Worm (Caenorhabditis elegans) whole organism, L3 larva: ENCODE measurements around the gene math-7.

Experiments used
- aly-2 ChIP-seq: fragments of 150-350 bp; optimal IDR thresholded peaks from 2 replicates; lab custom pipeline; 2014; ENCODE audit warnings: missing biosample characterization, missing genetic modification characterization
- ama-1 ChIP-seq: fragments of 150-350 bp; optimal IDR thresholded peaks from 2 replicates; lab custom pipeline; 2018
- ceh-16 ChIP-seq: sonication (generic microtip); optimal IDR thresholded peaks from 2 replicates; lab custom pipeline; 2017; ENCODE audit warnings: missing biosample characterization, missing genetic modification characterization
- ceh-28 ChIP-seq: fragments of 150-350 bp; optimal IDR thresholded peaks from 2 replicates; lab custom pipeline; 2014; ENCODE audit warnings: missing biosample characterization, missing genetic modification reagents, missing genetic modification characterization
- ceh-82 ChIP-seq: fragments of 150-350 bp; optimal IDR thresholded peaks from 2 replicates; lab custom pipeline; 2014; ENCODE audit warnings: missing biosample characterization, missing genetic modification characterization
- daf-12 ChIP-seq: fragments of 150-350 bp; optimal IDR thresholded peaks from 2 replicates; lab custom pipeline; 2014; ENCODE audit warnings: missing biosample characterization, missing genetic modification reagents, missing genetic modification characterization
- egl-27 ChIP-seq: sonication (generic microtip); optimal IDR thresholded peaks from 4 replicates; lab custom pipeline; 2017; ENCODE audit warnings: missing biosample characterization, missing genetic modification reagents, missing genetic modification characterization
- egl-5 ChIP-seq: fragments of 150-350 bp; optimal IDR thresholded peaks from 2 replicates; lab custom pipeline; 2017; ENCODE audit warnings: missing biosample characterization, missing genetic modification reagents, missing genetic modification characterization, inconsistent platforms
- elt-2 ChIP-seq: sonication (generic microtip); optimal IDR thresholded peaks from 2 replicates; lab custom pipeline; 2016; ENCODE audit warnings: missing genetic modification reagents, mild to moderate bottlenecking, missing genetic modification characterization, missing compliant biosample characterization
- elt-3 ChIP-seq, 3 experiments: fragments of 150-350 bp in 1 of 3; sonication (generic microtip) in 2 of 3; optimal IDR thresholded peaks; 2 replicates in 2 of 3; 4 replicates in 1 of 3; lab custom pipeline; 2014 to 2017; ENCODE audit warnings: missing biosample characterization in 3 of 3, missing genetic modification characterization in 3 of 3
- eor-1 ChIP-seq, 2 experiments: fragments of 150-350 bp; optimal IDR thresholded peaks; 2 replicates each; lab custom pipeline; 2014 to 2018; ENCODE audit warnings: missing biosample characterization in 2 of 2, missing genetic modification characterization in 2 of 2
- fkh-10 ChIP-seq: sonication (generic microtip); optimal IDR thresholded peaks from 2 replicates; lab custom pipeline; 2017; ENCODE audit warnings: missing biosample characterization, missing genetic modification reagents, missing genetic modification characterization
- fkh-2 ChIP-seq: fragments of 150-350 bp; optimal IDR thresholded peaks from 2 replicates; lab custom pipeline; 2014; ENCODE audit warnings: missing biosample characterization, missing genetic modification reagents, missing genetic modification characterization
- hmg-11 ChIP-seq: sonication (generic microtip); optimal IDR thresholded peaks from 2 replicates; lab custom pipeline; 2016; ENCODE audit warnings: missing genetic modification characterization, missing compliant biosample characterization
- lin-39 ChIP-seq: fragments of 150-350 bp; optimal IDR thresholded peaks from 2 replicates; lab custom pipeline; 2018; ENCODE audit warnings: missing biosample characterization, missing genetic modification reagents, missing genetic modification characterization
- lsy-12 ChIP-seq: sonication (generic microtip); optimal IDR thresholded peaks from 2 replicates; lab custom pipeline; 2016; ENCODE audit warnings: mild to moderate bottlenecking, missing genetic modification characterization, missing compliant biosample characterization
- mdl-1 ChIP-seq: fragments of 150-350 bp; optimal IDR thresholded peaks from 2 replicates; lab custom pipeline; 2014; ENCODE audit warnings: missing biosample characterization, missing genetic modification characterization
- nfya-1 ChIP-seq: sonication (generic microtip); optimal IDR thresholded peaks from 2 replicates; lab custom pipeline; 2017; ENCODE audit warnings: missing genetic modification characterization, mild to moderate bottlenecking, missing compliant biosample characterization, antibody characterized with exemption, moderate library complexity; ENCODE audit not compliant: insufficient read depth
- nhr-11 ChIP-seq: fragments of 150-350 bp; optimal IDR thresholded peaks from 2 replicates; lab custom pipeline; 2014; ENCODE audit warnings: missing biosample characterization, missing genetic modification characterization
- nhr-25 ChIP-seq: sonication (generic microtip); optimal IDR thresholded peaks from 2 replicates; lab custom pipeline; 2017; ENCODE audit warnings: missing biosample characterization, missing genetic modification characterization
- nhr-28 ChIP-seq: fragments of 150-350 bp; optimal IDR thresholded peaks from 2 replicates; lab custom pipeline; 2014; ENCODE audit warnings: missing biosample characterization, missing genetic modification characterization
- nhr-76 ChIP-seq: fragments of 150-350 bp; sonication (generic microtip); optimal IDR thresholded peaks from 5 replicates; lab custom pipeline; 2014; ENCODE audit warnings: missing biosample characterization, missing genetic modification characterization
- pha-4 ChIP-seq: fragments of 150-350 bp; optimal IDR thresholded peaks from 2 replicates; lab custom pipeline; 2014; ENCODE audit warnings: missing biosample characterization, missing genetic modification reagents, missing genetic modification characterization
- pqm-1 ChIP-seq: fragments of 150-350 bp; optimal IDR thresholded peaks from 2 replicates; lab custom pipeline; 2017; ENCODE audit warnings: missing biosample characterization, missing genetic modification characterization, inconsistent platforms
- sea-2 ChIP-seq: fragments of 150-350 bp; sonication (generic microtip); optimal IDR thresholded peaks from 4 replicates; lab custom pipeline; 2014; ENCODE audit warnings: missing biosample characterization, missing genetic modification reagents, missing genetic modification characterization
- snpc-4 ChIP-seq: fragments of 150-350 bp; optimal IDR thresholded peaks from 2 replicates; lab custom pipeline; 2014; ENCODE audit warnings: missing biosample characterization, missing genetic modification characterization
- tbx-2 ChIP-seq: sonication (generic microtip); optimal IDR thresholded peaks from 2 replicates; lab custom pipeline; 2016; ENCODE audit warnings: mild to moderate bottlenecking, missing genetic modification characterization, missing compliant biosample characterization
- unc-62 ChIP-seq: fragments of 150-350 bp; sonication (generic microtip); optimal IDR thresholded peaks from 4 replicates; lab custom pipeline; 2014; ENCODE audit warnings: missing biosample characterization, missing genetic modification reagents, missing genetic modification characterization
- ztf-4 ChIP-seq: fragments of 150-350 bp; optimal IDR thresholded peaks from 2 replicates; lab custom pipeline; 2014; ENCODE audit warnings: missing biosample characterization, missing genetic modification characterization

math-7 gene

DNA sequence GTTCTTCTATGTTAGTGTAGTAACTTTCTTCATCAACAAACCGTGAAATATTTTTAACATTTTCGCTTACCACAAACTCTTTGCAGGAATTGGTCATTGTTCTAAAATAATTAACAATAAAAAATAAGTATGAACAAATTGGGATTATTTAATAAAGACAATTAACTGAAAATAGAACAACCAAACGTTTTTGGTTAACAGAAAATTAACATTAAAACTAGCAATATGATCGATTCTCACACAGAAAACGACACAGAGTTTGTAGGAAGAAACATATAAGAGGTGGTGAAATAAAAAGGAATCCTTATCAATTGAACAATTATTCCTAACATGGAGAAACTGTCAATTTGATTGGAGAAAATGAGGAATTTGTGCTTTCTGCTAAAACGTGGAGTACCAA, 7.6 kb downstream of the math-7 start, which contains the start of gene math-16:
TSS of gene math-16 (minus strand) at position 101 of the 400 bp plus-strand sequence.
- no peak for TF ChIP-seq fkh-10 (GFP tag; lab: Kevin White, UChicago)
- TF ChIP-seq eor-1 (tag; optimal IDR thresholded peaks at IDR 0.05; lab: Kevin White, UChicago): no peak
- no peak for TF ChIP-seq elt-2 (tag; lab: Kevin White, UChicago)
- no peak for TF ChIP-seq ceh-16 (tag; lab: Kevin White, UChicago)
- no peak for TF ChIP-seq nhr-25
- TF ChIP-seq hmg-11 (tag; lab: Kevin White, UChicago): no peak
- TF ChIP-seq nhr-76 (tag; lab: Kevin White, UChicago): no peak
- TF ChIP-seq sea-2 (GFP tag; lab: Kevin White, UChicago): no peak
- TF ChIP-seq ceh-28: no peak
- TF ChIP-seq aly-2 (tag; lab: Kevin White, UChicago): no peak
- TF ChIP-seq ztf-4 (tag; lab: Kevin White, UChicago): no peak

DNA sequence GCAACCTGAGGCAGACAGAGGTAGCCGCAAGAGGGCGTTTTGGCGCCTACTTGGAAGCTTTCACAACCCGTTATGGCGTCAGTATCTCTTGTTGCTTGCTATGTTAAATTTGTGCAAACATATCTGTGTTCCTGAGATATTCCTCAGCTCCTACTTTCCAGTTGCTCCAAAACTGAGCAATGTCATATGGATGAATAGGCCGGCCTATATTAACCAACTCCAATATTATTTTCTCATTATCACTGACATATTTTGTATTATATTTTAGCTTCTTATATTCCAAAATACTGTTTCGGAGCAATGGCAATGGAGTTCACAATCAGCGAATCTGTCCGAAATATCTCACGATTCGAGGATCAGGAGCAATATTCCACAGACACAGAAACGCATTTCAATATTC, 10.6 kb downstream of the math-7 start, which contains the start of gene math-13:
TSS of gene math-13 (plus strand) at position 301 of the 400 bp plus-strand sequence.
- no peak for TF ChIP-seq aly-2 (tag; lab: Kevin White, UChicago)
- TF ChIP-seq daf-12 (tag; lab: Kevin White, UChicago): no peak
- TF ChIP-seq eor-1 (tag; optimal IDR thresholded peaks at IDR 0.05; lab: Kevin White, UChicago): no peak
- no peak for TF ChIP-seq lin-39 (tag; lab: Kevin White, UChicago)
- TF ChIP-seq elt-3 (tag; optimal IDR thresholded peaks at IDR 0.05; lab: Kevin White, UChicago): no peak
- TF ChIP-seq fkh-10 (GFP tag; lab: Kevin White, UChicago): no peak
- no peak for TF ChIP-seq mdl-1 (tag; lab: Kevin White, UChicago)
- TF ChIP-seq fkh-2 (tag; lab: Kevin White, UChicago): no peak
- no peak for TF ChIP-seq nfya-1 (tag; lab: Kevin White, UChicago)
- TF ChIP-seq lsy-12 (tag; lab: Kevin White, UChicago): no peak
- TF ChIP-seq pha-4 (tag; lab: Kevin White, UChicago): no peak
- TF ChIP-seq ceh-82: no peak

DNA sequence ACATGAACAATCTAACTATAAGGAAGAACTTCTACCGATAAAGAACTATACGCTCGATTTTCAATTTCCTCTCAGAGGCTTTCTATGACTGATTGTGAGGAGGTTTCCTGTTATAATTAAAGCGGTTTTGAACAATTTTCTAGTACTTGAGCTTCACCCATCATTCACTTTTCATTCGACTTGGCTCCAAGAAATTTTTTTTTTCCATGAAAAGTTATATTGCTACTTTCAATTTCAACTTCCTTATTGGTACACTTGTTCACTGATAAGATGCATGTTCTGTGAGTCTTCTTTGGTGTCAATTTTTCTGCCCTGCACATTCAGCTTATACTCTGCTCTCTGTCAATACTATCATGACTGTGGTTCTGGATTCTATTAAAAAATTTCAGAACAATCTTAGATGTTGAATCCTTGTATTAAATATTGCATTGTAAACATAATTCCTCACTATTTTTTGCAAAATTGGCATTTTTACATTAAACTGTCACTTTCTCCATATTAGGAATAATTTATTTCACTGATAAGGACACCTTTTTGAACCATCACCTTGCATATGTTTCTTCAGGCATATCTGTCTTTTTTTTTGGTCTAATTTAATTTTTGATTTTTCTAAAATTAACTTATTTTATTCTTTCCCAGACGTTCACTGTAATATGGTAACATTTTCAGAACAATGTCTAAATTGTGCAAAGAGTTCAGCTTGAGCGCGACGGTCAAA, 15.2 kb downstream of the math-7 start, which contains the start of gene math-10:
TSS of gene math-10 (plus strand) at position 668 of the 718 bp plus-strand sequence.
- peak; percentile 71 for TF ChIP-seq elt-2 (tag; lab: Kevin White, UChicago)
- TF ChIP-seq ama-1 (lab: Kevin White, UChicago): no peak

DNA sequence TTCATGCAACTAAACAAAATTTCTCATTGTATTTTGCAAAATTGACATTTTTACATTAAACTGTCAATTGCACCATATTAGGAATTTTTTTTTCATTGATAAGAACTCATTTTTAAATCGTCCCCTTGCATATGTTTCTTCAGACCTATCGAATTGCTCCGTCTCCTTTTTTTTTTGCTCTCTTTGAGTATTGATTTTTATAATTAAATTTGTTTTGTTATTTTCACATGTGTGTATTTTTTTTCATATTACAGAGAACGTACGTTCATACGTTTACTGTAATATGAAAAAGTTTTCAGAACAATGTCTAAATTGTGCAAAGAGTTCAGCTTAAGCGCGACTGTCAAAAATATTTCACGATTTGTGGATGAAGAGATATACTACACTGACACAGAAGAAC, 17.2 kb downstream of the math-7 start, which contains the start of gene math-14:
TSS of gene math-14 (plus strand) at position 301 of the 400 bp plus-strand sequence.
- TF ChIP-seq elt-2 (tag; lab: Kevin White, UChicago) (peak; percentile 29), nhr-28 (tag; lab: Kevin White, UChicago) (no peak)

DNA sequence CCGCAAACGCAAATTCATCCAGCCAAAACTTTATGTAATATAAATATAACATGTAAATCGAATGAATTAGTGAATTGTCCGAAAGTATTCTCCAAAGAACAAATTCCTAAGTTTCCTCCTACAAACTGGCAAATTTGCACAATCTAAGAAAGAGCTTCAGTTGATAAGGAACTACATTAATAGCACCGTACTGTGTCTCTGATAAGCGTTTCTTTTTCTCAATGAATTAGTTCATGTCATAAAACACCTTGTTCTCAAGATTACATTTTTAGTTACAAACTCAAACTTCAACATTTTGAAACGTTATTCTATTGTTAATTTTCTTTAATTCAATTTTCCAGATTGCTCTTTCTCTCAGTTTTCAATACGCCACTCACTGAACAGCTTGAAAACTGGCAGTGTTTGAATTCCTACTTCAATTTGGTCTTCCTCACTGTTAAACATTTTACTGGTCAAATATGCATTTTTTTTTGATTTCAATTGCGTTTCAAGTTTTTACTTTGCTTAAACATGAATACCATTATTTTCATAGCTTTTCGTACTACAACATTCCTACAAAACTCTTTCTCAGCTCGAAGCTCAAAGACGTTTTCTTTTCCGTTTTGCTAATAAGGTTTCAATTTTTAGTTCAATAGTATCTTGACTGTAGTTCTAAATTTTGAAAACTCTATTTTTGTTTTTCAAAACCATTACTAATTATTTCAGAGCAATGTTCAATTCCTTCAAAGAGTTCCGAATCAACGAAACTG, 20.4 kb downstream of the math-7 start, which contains the start of gene math-15:
TSS of gene math-15 (plus strand) at position 699 of the 749 bp plus-strand sequence.
- TF ChIP-seq elt-2 (tag; lab: Kevin White, UChicago): peak; percentile 67
- no peak for TF ChIP-seq egl-27 (tag; lab: Kevin White, UChicago)
- TF ChIP-seq pqm-1 (tag; lab: Kevin White, UChicago): peak; percentile 11
- TF ChIP-seq, all 47 proteins: peak for 2

DNA sequence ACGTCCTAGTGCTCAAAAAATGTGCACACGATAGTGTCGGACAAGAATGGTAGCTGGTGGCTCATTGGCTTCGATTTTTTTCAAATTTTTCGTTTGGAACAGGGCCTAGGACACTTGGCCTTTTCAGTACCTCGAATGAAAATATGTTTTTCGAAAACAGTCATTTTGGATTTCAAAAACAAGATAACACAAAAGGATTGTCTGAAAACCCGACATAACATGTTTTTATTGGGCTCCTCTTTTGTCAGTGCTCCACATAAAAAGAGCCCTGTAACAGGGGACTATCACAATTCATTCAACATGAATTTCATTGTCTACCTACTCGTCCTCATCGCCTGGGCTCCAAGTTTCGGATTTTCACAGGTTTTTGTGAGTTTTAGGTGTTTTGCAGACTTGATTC, 22.0 kb downstream of the math-7 start, which contains the start of gene C16C4.17:
TSS of gene C16C4.17 (plus strand) at position 301 of the 400 bp plus-strand sequence.
- no peak for TF ChIP-seq unc-62 (GFP tag; lab: Kevin White, UChicago)
- TF ChIP-seq tbx-2: no peak
- no peak for TF ChIP-seq fkh-10 (GFP tag; lab: Kevin White, UChicago)
- no peak for TF ChIP-seq egl-5
- no peak for TF ChIP-seq pha-4 (tag; lab: Kevin White, UChicago)
- TF ChIP-seq nhr-11 (tag; lab: Kevin White, UChicago): no peak
- TF ChIP-seq snpc-4: no peak
- no peak for TF ChIP-seq ceh-82
